Worm (Caenorhabditis elegans): ENCODE results near the gene F57C2.4.

F57C2.4 gene

ce11 chrII:14525013-14525412, at the start of gene F57C2.4:
Gene F57C2.4, plus strand, starts transcription at chrII:14525313.
- TF ChIP-seq mxl-2 (GFP tag; conservative IDR thresholded peaks at IDR 0.05) (no peak), F26F4.8 (GFP tag; conservative IDR thresholded peaks at IDR 0.05) (no peak), Y48G9A.11 (GFP tag; IDR thresholded peaks at IDR 0.05) (no peak), snpc-1.2 (GFP tag; IDR thresholded peaks at IDR 0.05) (no peak), pha-4 (GFP tag; IDR thresholded peaks at IDR 0.05) (no peak), pha-4 (tag; optimal IDR thresholded peaks at IDR 0.05) (no peak), skn-1 (tag; optimal IDR thresholded peaks at IDR 0.05) (no peak), zip-2 (tag; optimal IDR thresholded peaks at IDR 0.05) (no peak), php-3 (GFP tag; IDR thresholded peaks at IDR 0.05) (no peak), zfp-3 (GFP tag; conservative IDR thresholded peaks at IDR 0.05) (no peak), nhr-237 (tag; optimal IDR thresholded peaks at IDR 0.05) (no peak), D1046.2 (GFP tag; IDR thresholded peaks at IDR 0.05) (no peak), ama-1 (optimal IDR thresholded peaks at IDR 0.05) (no peak), ces-1 (GFP tag; optimal IDR thresholded peaks at IDR 0.05) (no peak), lin-1 (GFP tag; IDR thresholded peaks at IDR 0.05) (no peak), attf-4 (tag; optimal IDR thresholded peaks at IDR 0.05) (no peak), mdt-29 (GFP tag; IDR thresholded peaks at IDR 0.05) (no peak)

DNA sequence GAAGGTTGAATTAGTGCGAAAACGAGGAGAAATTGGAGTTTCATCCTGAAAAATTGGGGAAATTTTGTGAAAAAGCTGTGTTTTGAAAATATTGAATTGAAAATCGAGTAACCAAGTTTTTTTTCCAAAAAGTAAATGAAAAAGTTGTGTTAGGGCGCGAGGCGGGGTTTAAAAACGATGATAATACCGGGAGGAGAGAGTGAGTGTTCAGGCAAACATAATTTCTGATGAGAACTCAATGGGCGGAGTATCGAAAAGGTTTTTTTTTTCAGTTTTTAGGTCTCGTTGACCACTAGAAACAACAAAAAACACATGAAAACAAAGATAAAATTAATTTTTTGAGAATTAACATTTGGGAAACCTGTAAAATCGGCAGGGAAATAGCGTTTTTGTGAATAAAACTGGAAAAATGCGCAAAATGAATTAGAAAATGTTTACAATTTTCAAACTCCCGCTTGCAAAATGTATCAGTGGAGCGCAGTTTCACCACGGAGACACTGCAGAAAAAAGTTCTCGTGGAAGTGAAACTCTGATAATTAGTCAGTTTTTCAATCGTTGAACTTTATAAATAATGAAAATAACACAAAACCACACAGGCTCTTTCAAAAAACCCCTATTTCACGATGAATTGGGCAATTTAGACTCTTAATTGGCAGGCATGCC, 45.4 kb upstream of the F57C2.4 start, which contains the start of gene C13B4.1:
TSS of gene C13B4.1 (minus strand) at position 51 of the 663 bp plus-strand sequence.
- no peak for TF ChIP-seq nhr-77 (tag; optimal IDR thresholded peaks at IDR 0.05)
- TF ChIP-seq ceh-44 (GFP tag; IDR thresholded peaks at IDR 0.05): 0 out of 2 replicates have a peak, but pooled peaks have one; percentile 9
- TF ChIP-seq Y48G9A.11 (GFP tag; IDR thresholded peaks at IDR 0.05): peak; percentile 48; the same call in 1 of the 2 replicates
- no peak for TF ChIP-seq tag-97 (GFP tag; IDR thresholded peaks at IDR 0.05)
- no peak for TF ChIP-seq unc-39 (tag; optimal IDR thresholded peaks at IDR 0.05)
- peak; percentile 23 for TF ChIP-seq dpl-1 (GFP tag; optimal IDR thresholded peaks at IDR 0.05)
- peak; percentile 46 for TF ChIP-seq aha-1 (tag)
- peak; percentile 68 for TF ChIP-seq F49E8.2 (tag; optimal IDR thresholded peaks at IDR 0.05; ENCODE audit: borderline replicate concordance)
- TF ChIP-seq unc-130 (GFP tag; optimal IDR thresholded peaks at IDR 0.05): peak; percentile 52
- 0 out of 2 replicates have a peak, but pooled peaks have one; percentile 19 for TF ChIP-seq vab-7 (GFP tag; IDR thresholded peaks at IDR 0.05)
- peak; percentile 93 for TF ChIP-seq lin-38 (GFP tag; IDR thresholded peaks at IDR 0.05)
- peak; percentile 75 for TF ChIP-seq mes-2 (tag; optimal IDR thresholded peaks at IDR 0.05; ENCODE audit: poor library complexity, severe bottlenecking)
- no peak for TF ChIP-seq dve-1 (tag; optimal IDR thresholded peaks at IDR 0.05; ENCODE audit: insufficient read depth)
- TF ChIP-seq snpc-1.2 (GFP tag; IDR thresholded peaks at IDR 0.05): 0 out of 2 replicates have a peak, but pooled peaks have one; percentile 47

DNA sequence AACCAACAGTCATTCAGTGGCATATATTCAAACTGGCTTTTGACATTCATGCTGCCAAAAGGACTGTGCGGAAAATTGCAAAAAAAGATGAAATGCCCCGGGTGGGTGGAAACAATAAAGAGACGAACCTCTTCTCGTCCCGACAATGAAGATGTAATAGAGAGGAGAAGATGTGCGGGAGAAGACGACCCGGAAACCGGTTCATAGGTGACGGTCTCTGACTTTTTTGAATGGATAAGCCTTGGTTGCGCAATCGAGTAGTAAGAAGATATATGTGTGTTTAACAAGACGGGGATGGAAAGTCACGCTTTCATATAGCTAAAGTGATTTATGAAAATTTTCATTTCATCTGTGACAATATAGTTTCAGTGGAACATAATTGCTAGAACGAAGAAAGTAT, 44.3 kb upstream of the F57C2.4 start:
- no peak for TF ChIP-seq nhr-25 (tag; optimal IDR thresholded peaks at IDR 0.05; ENCODE audit: borderline replicate concordance, insufficient read depth)
- TF ChIP-seq spr-3 (GFP tag; optimal IDR thresholded peaks at IDR 0.05): no peak
- TF ChIP-seq nhr-28 (tag; optimal IDR thresholded peaks at IDR 0.05): peak; percentile 17

DNA sequence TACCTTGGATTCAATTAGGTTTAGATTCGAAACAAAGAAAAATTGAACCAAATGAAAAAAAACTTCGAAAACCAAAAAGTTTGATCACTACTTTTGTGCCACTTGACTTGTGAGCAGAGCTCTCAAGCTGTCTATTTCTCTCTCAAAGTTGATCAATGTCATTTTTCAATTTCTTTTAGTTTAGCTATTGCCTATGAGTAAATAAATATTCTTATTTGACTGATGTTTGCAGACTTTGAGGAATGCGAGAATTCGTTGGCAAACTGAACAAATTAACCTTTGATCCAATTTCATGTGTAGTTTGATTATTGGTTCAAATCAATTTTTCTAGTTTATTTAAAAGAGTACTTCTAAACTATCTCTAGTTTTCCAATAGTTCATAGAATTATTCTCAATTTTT, 41.3 kb upstream of the F57C2.4 start:
- TF ChIP-seq zag-1 (tag; optimal IDR thresholded peaks at IDR 0.05) (no peak), unc-62 (GFP tag; optimal IDR thresholded peaks at IDR 0.05 in 1 of 2) (peak in 1 of 2 experiments; percentile 91), unc-62 (tag; optimal IDR thresholded peaks at IDR 0.05) (no peak)
